Fruit fly (Drosophila melanogaster): ENCODE data around the gene Myo61F.
A peak's percentile ranks its signal among the peaks of the same experiment; 100 is the strongest.

Gene Myo61F

dm6 chr3L:1302234-1302949 lies 15.9 kb upstream of the Myo61F start, which contains the start of the genes Rac1 and Acat2:
TSS of gene Rac1 (minus strand) at chr3L:1302683.
TSS of gene Acat2 (plus strand) at chr3L:1302944.
- TF ChIP-seq fd64A (GFP tag; optimal IDR thresholded peaks at IDR 0.05) (no peak), Lhr (GFP tag; optimal IDR thresholded peaks at IDR 0.05) (peak; percentile 72), gt (GFP tag; IDR thresholded peaks at IDR 0.05) (no peak), Kr (GFP tag; optimal IDR thresholded peaks at IDR 0.05) (no peak), CG8924 (tag; optimal IDR thresholded peaks at IDR 0.05) (peak; percentile 31), CG9609 (GFP tag; optimal IDR thresholded peaks at IDR 0.05) (no peak), mld (GFP tag; IDR thresholded peaks at IDR 0.05; ENCODE audit: partially characterized antibody) (no peak), CG10267 (tag; optimal IDR thresholded peaks at IDR 0.05) (peak; percentile 50), nmo (GFP tag; optimal IDR thresholded peaks at IDR 0.05) (peak; percentile 74), psq (GFP tag; optimal IDR thresholded peaks at IDR 0.05) (no peak), onecut (GFP tag; IDR thresholded peaks at IDR 0.05) (no peak), Rfx (GFP tag; IDR thresholded peaks at IDR 0.05) (no peak), CG9876 (GFP tag; optimal IDR thresholded peaks at IDR 0.05) (no peak), knrl (GFP tag; IDR thresholded peaks at IDR 0.05; ENCODE audit: partially characterized antibody) (peak; percentile 38; the same call in 1 of the 3 replicates), CG6813 (GFP tag; optimal IDR thresholded peaks at IDR 0.05) (no peak), Dp (GFP tag; optimal IDR thresholded peaks at IDR 0.05) (peak; percentile 76), Ptx1 (GFP tag; IDR thresholded peaks at IDR 0.05) (no peak), Elba2 (GFP tag; optimal IDR thresholded peaks at IDR 0.05) (no peak), D19B (GFP tag; optimal IDR thresholded peaks at IDR 0.05) (no peak), ind (GFP tag; optimal IDR thresholded peaks at IDR 0.05) (no peak), CG6791 (GFP tag; IDR thresholded peaks at IDR 0.05; ENCODE audit: partially characterized antibody) (no peak), CG3163 (GFP tag; optimal IDR thresholded peaks at IDR 0.05) (no peak), CG1832 (GFP tag; optimal IDR thresholded peaks at IDR 0.05) (no peak), Asciz (GFP tag; optimal IDR thresholded peaks at IDR 0.05) (no peak), Dip3 (GFP tag; optimal IDR thresholded peaks at IDR 0.05) (peak; percentile 11), Abd-B (GFP tag; optimal IDR thresholded peaks at IDR 0.05) (peak; percentile 56), danr (GFP tag; IDR thresholded peaks at IDR 0.05) (no peak), YL-1 (GFP tag; optimal IDR thresholded peaks at IDR 0.05) (peak; percentile 90), CG9727 (GFP tag; optimal IDR thresholded peaks at IDR 0.05) (peak; percentile 28), CG18262 (tag; optimal IDR thresholded peaks at IDR 0.05) (peak; percentile 16), inv (GFP tag; IDR thresholded peaks at IDR 0.05; ENCODE audit: partially characterized antibody) (no peak), CG13296 (GFP tag; optimal IDR thresholded peaks at IDR 0.05) (no peak), CG1603 (tag; optimal IDR thresholded peaks at IDR 0.05) (peak; percentile 40), PHDP (tag; optimal IDR thresholded peaks at IDR 0.05) (no peak), tin (GFP tag; optimal IDR thresholded peaks at IDR 0.05) (no peak), row (GFP tag; IDR thresholded peaks at IDR 0.05) (peak; percentile 58), Stat92E (GFP tag; optimal IDR thresholded peaks at IDR 0.05) (no peak), CG3726 (GFP tag; IDR thresholded peaks at IDR 0.05) (no peak), sd (tag; optimal IDR thresholded peaks at IDR 0.05) (peak; percentile 18), CG2120 (GFP tag; optimal IDR thresholded peaks at IDR 0.05) (peak; percentile 42), CG4617 (GFP tag; optimal IDR thresholded peaks at IDR 0.05; ENCODE audit: borderline replicate concordance) (peak; percentile 78), dpn (GFP tag; optimal IDR thresholded peaks at IDR 0.05) (peak in 1 of 2 experiments; percentile 11), CG1529 (GFP tag; optimal IDR thresholded peaks at IDR 0.05) (no peak), CG1792 (GFP tag; optimal IDR thresholded peaks at IDR 0.05) (no peak), CG33213 (GFP tag; optimal IDR thresholded peaks at IDR 0.05) (peak; percentile 7), dmrt99B (tag; optimal IDR thresholded peaks at IDR 0.05) (no peak), kni (GFP tag; optimal IDR thresholded peaks at IDR 0.05) (no peak), CG13123 (GFP tag; optimal IDR thresholded peaks at IDR 0.05) (peak; percentile 5), Hmx (GFP tag; optimal IDR thresholded peaks at IDR 0.05) (no peak)

All from whole organism, embryonic.